Fruit fly (Drosophila melanogaster) ovary, adult (tissue): ENCODE measurements around the gene RpL34a.
A peak's percentile ranks its signal among the peaks of the same experiment; 100 is the strongest.

ENCODE experiments used
- CG17801 ChIP-seq: fragments of 200-800 bp; optimal IDR thresholded peaks from 2 replicates; lab custom pipeline; 2019; ENCODE audit warnings: missing biosample characterization, mild to moderate bottlenecking, missing genetic modification characterization, moderate library complexity; ENCODE audit not compliant: partially characterized antibody

RpL34a gene

dm6 chr3R:26030562-26030961 is 28.5 kb downstream of the RpL34a start:
- no peak for TF ChIP-seq CG17801 (GFP tag; lab: Kevin White, UChicago)

dm6 chr3R:26027903-26028302 is 31.2 kb downstream of the RpL34a start:
- TF ChIP-seq CG17801 (GFP tag; lab: Kevin White, UChicago), result no peak

dm6 chr3R:26026631-26027274 is 32.3 kb downstream of the RpL34a start:
- no peak for TF ChIP-seq CG17801 (GFP tag; lab: Kevin White, UChicago)

DNA sequence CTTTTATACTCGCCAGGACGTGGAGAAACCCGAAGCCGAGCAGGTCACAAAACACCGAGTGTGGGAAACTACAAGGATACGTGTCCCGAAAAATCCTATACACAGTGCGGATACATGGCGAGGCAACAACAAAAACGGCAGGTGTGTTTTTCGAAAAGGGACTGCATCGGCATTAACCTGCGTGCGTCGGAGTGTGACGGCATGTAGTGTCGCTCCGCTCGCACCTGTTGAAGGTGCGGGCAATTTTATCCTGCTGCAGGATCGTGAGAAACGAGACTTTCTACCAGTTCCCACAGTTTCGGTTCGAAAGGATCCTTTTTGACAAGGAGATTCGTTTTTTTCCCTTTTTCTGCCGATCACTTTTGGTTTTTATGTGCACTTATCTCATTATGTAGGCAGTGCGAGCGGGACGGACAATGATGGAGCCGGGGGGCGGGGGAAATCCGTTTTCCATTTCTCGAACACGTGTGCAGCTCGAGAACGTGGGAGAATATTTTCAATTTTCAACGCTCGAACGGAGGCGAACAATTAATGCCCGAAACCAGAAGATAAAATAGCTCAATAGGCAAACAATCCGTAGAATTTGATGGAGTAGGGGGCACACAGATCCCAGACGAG is 34.4 kb downstream of the RpL34a start:
- TF ChIP-seq CG17801 (GFP tag; lab: Kevin White, UChicago), result no peak

- no peak for TF ChIP-seq CG17801 (GFP tag; lab: Kevin White, UChicago)
Observed at dm6 chr3R:26023252-26023651, 35.8 kb downstream of the RpL34a start.

DNA sequence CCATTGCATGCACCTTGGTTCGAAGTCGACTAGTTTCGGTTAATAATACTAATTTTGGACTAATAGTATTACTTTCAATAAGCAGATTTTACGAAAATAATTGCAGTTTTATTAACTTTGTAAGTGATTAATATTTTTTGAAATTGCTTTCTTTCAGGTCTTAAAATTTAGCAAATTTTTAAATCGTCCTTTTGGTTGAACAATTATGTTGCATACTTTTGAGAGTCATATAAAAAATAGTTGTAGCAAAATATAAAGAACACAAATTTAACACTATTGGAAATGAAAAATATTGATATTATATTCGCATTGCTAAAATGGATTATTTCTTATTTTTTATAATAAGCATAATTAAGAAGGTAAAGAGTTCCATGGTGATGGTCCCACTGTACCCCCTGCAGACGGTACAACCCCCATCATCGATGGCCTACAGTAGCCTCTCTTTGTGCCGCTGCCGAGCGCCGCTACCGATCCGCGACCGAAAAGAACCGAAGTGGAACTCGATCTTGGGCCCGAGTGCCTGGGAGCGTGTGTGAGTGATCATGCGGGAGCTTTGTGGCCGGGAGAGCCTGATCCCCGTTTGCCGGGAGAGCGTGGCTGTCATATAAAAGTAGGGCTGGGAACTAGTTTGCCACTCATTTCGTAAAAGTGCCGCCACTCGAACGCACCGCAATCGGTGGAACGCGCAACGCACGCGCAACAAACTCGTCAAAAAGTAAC is 37.7 kb downstream of the RpL34a start:
- peak; percentile 5 for TF ChIP-seq CG17801 (GFP tag; lab: Kevin White, UChicago)

DNA sequence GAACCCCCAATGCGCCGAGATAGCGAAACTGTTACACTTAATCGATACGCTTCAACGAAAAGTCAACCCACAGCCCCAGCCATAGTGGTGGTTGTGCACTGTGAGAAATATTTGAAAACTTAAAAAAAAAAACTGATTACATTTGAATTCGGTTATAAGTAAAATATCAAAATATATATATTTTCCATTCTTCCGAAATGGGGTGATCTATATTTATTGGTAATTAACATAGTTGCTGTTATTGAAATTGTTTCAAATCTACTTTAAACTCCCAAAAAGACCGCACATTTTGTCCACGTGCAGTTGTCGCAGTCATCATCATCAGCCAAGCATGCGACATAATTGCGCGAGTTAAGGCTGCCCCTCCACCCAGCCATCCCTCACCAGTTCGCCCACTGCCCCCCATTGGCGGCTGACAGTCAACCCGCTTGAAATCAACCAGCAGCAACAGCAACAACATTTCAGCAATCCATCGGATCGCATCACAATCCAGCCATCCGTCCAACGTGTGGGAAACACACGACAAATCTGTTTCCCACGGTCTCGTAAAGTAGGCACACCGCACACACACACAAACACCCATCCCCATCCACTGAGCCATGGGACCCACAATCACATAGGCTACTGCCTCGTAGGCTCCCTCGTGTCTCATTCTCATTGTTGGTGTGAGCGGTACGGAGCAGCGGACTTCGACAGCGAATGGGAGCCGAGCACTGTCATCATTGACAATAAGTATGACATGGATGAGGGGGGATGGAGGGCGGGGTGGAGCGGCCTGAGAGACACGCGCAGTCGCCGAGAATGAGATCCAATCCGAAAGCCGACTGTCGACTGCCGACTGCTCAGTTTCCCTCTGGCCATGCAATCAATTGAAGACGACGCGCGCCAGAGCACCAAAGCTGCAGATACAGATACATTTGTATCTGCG is 38.6 kb downstream of the RpL34a start:
- no peak for TF ChIP-seq CG17801 (GFP tag; lab: Kevin White, UChicago)

DNA sequence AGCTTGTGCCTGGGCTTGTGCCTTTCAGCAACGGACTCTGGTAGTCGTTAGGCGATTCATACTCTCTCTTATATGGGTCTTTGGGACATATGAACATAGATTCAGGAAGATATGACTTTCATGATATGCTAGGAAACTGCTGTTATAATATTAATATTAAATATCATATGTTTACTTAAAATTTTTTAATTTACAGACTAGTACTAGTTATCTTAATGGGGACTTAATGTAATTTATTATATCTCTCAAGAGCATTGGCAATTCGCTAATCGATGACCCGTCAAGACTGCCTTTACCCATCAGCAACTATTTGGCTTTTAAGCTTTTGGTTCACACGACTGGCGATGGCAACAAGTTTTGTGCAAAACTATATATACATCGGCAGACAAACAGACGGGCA is 39.8 kb downstream of the RpL34a start:
- no peak for TF ChIP-seq CG17801 (GFP tag; lab: Kevin White, UChicago)

dm6 chr3R:26017771-26018731 is 41.0 kb downstream of the RpL34a start:
- TF ChIP-seq CG17801 (GFP tag; lab: Kevin White, UChicago), result no peak

DNA sequence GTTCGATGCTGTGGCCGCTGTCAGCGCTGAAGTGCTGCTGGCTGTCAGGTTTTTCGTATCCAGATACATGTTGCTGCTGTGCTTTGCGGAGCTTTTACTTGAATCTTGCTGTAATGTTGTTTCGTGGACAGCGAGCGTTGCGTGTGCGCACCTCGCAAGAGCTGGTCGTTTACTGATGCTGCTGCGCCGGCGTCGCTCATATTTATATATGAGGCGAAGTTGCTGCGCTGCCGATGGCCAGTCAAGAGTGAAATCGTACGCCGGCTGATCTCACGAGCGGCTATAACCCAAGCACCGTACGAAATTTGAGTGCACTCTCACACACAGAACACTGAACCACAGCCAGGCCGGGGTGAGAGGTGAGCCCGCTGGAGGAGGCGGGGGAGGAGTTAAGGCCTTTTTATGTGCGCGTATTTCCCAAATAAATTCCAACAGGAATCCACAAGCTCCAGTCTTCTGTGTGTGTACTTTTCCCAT is 41.7 kb downstream of the RpL34a start:
- no peak for TF ChIP-seq CG17801 (GFP tag; lab: Kevin White, UChicago)

DNA sequence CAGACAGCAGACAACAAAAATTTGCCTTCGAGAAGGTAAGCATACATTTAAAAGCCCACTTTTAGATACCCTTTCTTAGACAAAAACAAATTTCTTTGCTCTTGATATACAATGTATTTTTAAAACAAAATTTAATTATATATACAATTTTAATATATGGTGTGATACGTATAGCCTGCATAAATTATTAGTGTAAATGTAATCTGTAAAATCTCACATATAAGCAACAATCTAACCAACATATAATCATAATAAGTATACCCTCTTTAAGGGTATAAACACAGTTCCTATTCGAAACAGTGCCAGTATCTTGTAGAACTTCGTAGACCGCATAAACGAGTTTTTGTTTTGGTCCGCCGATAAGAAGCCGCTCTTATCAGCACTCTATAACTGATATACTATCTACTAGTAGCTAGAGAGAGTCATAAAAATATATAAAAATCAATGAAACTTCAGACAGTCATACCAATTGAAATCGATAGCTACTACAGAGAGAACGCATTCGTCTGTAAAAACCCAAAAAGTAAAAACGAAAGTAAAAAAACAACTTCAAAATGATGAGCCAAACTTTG is 44.7 kb downstream of the RpL34a start, which contains the start of gene Kaz-m1:
Kaz-m1 (plus strand) TSS at position 460 of the 572 bp plus-strand sequence.
- no peak for TF ChIP-seq CG17801 (GFP tag; lab: Kevin White, UChicago)

DNA sequence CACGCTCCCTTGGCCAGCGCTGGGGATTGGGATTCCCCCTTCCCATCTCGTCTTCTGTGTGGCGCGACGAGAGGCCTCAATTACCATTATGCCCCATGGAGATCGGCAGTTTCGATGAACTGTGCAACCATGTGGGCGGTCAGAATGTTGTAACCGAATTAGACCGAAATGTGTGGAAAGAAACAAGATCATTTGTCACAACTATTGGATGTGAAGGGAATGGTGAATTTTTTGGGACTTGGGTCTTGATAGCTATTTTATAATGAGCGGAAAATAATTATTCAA is 45.5 kb downstream of the RpL34a start:
- no peak for TF ChIP-seq CG17801 (GFP tag; lab: Kevin White, UChicago)
